Fruit fly (Drosophila melanogaster): Measurements from ENCODE around the gene mRpS14.

DNA sequence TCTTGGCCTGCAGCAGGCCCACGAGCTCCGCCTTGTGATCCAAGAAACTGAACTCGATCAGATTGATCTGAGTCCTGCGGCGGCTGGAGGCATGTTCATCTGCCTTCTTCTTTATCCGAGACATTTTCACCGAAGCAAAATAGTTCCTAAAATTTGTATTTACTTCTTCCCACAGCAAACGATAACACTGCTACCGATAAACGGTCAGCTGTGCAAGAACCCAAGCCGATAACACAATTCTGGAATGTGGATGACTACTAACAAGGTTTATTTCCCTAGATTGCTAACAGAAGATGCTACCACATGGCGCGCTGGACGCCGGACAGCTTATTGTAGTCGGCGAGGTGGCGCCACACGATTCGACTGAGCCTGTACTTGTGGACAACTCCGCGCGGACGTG is 904 bp downstream of the mRpS14 start, which contains the start of gene CG32533:
- TF ChIP-seq Pif1A (GFP tag; optimal IDR thresholded peaks at IDR 0.05) = no peak
- no peak for TF ChIP-seq fd96Ca (GFP tag; IDR thresholded peaks at IDR 0.05)
- no peak for TF ChIP-seq Ets98B (GFP tag; IDR thresholded peaks at IDR 0.05)
- no peak for TF ChIP-seq CG4496 (GFP tag; IDR thresholded peaks at IDR 0.05)
- no peak for TF ChIP-seq CG34367 (tag; optimal IDR thresholded peaks at IDR 0.05)
- no peak for TF ChIP-seq EcR (GFP tag; optimal IDR thresholded peaks at IDR 0.05)
- TF ChIP-seq CG12605 (GFP tag; IDR thresholded peaks at IDR 0.05) = no peak
- no peak for TF ChIP-seq CG10348 (GFP tag; IDR thresholded peaks at IDR 0.05)
- no peak for TF ChIP-seq CG17806 (tag; optimal IDR thresholded peaks at IDR 0.05)
- TF ChIP-seq CG15710 (tag; optimal IDR thresholded peaks at IDR 0.05) = no peak
- no peak for TF ChIP-seq CG14655 (GFP tag; optimal IDR thresholded peaks at IDR 0.05)
